Fruit fly (Drosophila melanogaster) whole organism, pupa: ENCODE measurements around the gene CG18179.

Source experiments
- CG13204 ChIP-seq: fragments of 200-800 bp; sonication (Bioruptor generic); optimal IDR thresholded peaks from 2 replicates; lab custom pipeline; 2018; ENCODE audit warnings: missing biosample characterization, mild to moderate bottlenecking, missing genetic modification characterization, moderate library complexity
- CG32121 ChIP-seq: fragments of 200-800 bp; sonication (Bioruptor generic); IDR thresholded peaks from 2 replicates; pipeline ENCODE4 v1.3.6; 2022; ENCODE audit warnings: missing biosample characterization, missing genetic modification characterization
- CG34367 ChIP-seq: fragments of 200-800 bp; sonication (Bioruptor generic); optimal IDR thresholded peaks from 2 replicates; lab custom pipeline; 2018; ENCODE audit warnings: missing biosample characterization, mild to moderate bottlenecking, missing genetic modification characterization
- CG4496 ChIP-seq: fragments of 200-800 bp; sonication (Bioruptor generic); IDR thresholded peaks from 3 replicates; pipeline ENCODE4 v1.3.6; 2022; ENCODE audit warnings: missing biosample characterization, missing genetic modification characterization

DNA sequence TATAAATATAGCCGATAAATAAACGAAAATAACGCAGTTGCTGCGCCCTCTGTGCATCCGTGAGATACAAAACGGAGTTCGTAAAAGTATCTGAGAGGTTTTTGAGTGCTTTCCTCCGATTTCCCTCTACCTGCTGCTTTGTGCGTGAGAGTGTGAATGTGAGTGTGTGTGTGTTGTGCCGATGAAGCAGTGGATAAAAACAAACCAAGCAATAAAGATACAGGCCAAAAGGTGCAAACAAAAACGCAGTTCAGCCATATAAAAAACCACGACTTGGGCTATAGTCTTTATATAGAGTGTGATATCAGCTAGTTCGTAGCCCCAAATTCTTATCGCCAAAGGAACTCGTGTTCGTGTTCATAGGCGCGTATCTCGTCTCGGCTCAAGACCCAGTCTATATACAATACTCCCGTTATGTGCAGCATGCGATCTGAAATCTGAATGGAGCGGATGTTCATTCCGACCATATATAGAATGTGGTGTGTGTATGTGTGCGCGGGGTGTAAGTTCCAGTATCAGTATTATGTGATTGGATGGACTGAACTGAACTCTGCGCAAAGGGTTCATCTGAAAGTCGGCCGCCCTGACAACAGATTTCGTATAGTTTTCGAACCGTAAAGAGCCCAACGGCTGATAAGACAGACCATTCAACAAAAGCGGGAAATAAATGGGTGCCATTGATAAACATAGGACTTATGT is 23.5 kb upstream of the CG18179 start:
- TF ChIP-seq CG32121 (no peak), CG34367 (tag; lab: Kevin White, UChicago) (no peak), CG4496 (no peak), CG13204 (no peak)
